Worm (Caenorhabditis elegans) whole organism, L4/young adult: ENCODE results near the gene clec-245.
"Not testable (repeated sequence)": the region's sequence is repeated elsewhere in the genome, so short reads cannot be mapped to it uniquely, and the experiment has no call there.

Source experiments
- W03F9.2 ChIP-seq: fragments of 150-350 bp; optimal IDR thresholded peaks from 2 replicates; lab custom pipeline; 2014; ENCODE audit warnings: missing biosample characterization, missing genetic modification characterization
- dao-5 ChIP-seq: sonication (generic microtip); optimal IDR thresholded peaks from 2 replicates; lab custom pipeline; 2016; ENCODE audit warnings: missing genotype, missing genetic modification characterization, moderate library complexity, missing compliant biosample characterization
- him-1 ChIP-seq: sonication (generic microtip); optimal IDR thresholded peaks from 2 replicates; lab custom pipeline; 2016; ENCODE audit warnings: missing genotype, missing genetic modification reagents, missing genetic modification characterization, missing compliant biosample characterization

DNA sequence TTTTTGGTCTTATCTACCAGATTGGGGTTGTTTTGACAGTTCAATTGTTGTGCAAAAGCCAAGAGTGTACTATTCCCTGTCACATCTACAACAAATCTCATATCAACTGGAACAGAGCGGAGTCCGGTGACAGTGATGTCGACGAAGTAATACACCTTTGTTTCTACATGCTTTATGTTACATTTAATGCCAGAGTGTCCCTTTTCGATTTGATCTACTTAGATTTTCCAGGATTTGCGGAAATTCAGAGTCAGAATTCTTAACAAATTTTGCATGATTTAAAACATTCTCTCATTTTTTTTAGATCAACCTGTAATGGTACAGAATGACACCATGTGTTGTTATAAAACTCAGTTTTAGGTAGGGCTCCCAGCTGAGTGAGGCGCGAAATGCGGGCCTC, 27.9 kb upstream of the clec-245 start, which contains the start of gene F16H6.8:
- TF ChIP-seq him-1 (tag; lab: Kevin White, UChicago); dao-5; W03F9.2: not testable (repeated sequence)
